Worm (Caenorhabditis elegans) whole organism, L3 larva: ENCODE results near the gene W09G12.9.

Experiments
- ama-1 ChIP-seq: fragments of 150-350 bp; optimal IDR thresholded peaks from 2 replicates; lab custom pipeline; 2018
- ceh-28 ChIP-seq: fragments of 150-350 bp; optimal IDR thresholded peaks from 2 replicates; lab custom pipeline; 2014; ENCODE audit warnings: missing biosample characterization, missing genetic modification reagents, missing genetic modification characterization
- jun-1 ChIP-seq: fragments of 150-350 bp; optimal IDR thresholded peaks from 2 replicates; lab custom pipeline; 2014; ENCODE audit warnings: missing biosample characterization, missing genetic modification reagents, missing genetic modification characterization
- lin-39 ChIP-seq: fragments of 150-350 bp; optimal IDR thresholded peaks from 2 replicates; lab custom pipeline; 2018; ENCODE audit warnings: missing biosample characterization, missing genetic modification reagents, missing genetic modification characterization
- nhr-76 ChIP-seq: fragments of 150-350 bp; sonication (generic microtip); optimal IDR thresholded peaks from 5 replicates; lab custom pipeline; 2014; ENCODE audit warnings: missing biosample characterization, missing genetic modification characterization
- nhr-77 ChIP-seq: fragments of 150-350 bp; optimal IDR thresholded peaks from 2 replicates; lab custom pipeline; 2014; ENCODE audit warnings: missing biosample characterization, missing genetic modification characterization
- pha-4 ChIP-seq: fragments of 150-350 bp; optimal IDR thresholded peaks from 2 replicates; lab custom pipeline; 2014; ENCODE audit warnings: missing biosample characterization, missing genetic modification reagents, missing genetic modification characterization
- snpc-4 ChIP-seq: fragments of 150-350 bp; optimal IDR thresholded peaks from 2 replicates; lab custom pipeline; 2014; ENCODE audit warnings: missing biosample characterization, missing genetic modification characterization
- unc-39 ChIP-seq: sonication (generic microtip); optimal IDR thresholded peaks from 4 replicates; lab custom pipeline; 2017; ENCODE audit warnings: missing biosample characterization, missing genetic modification characterization

ce11 chrIV:1221167-1221566 lies 4.8 kb downstream of the W09G12.9 start, which contains the start of gene W09G12.10:
- no peak for TF ChIP-seq snpc-4 (tag; lab: Kevin White, UChicago)
- no peak for TF ChIP-seq nhr-77
- no peak for TF ChIP-seq nhr-76 (tag; lab: Kevin White, UChicago)
- TF ChIP-seq jun-1: no peak
- TF ChIP-seq ama-1 (lab: Kevin White, UChicago): no peak
- TF ChIP-seq lin-39 (tag; lab: Kevin White, UChicago): no peak
- no peak for TF ChIP-seq ceh-28 (tag; lab: Kevin White, UChicago)
- no peak for TF ChIP-seq unc-39 (tag; lab: Kevin White, UChicago)
- no peak for TF ChIP-seq pha-4
